Worm (Caenorhabditis elegans) whole organism, young adult: ENCODE results near the gene str-246.
A peak's percentile ranks its signal among the peaks of the same experiment; 100 is the strongest.

Experiments
- B0261.1 ChIP-seq: sonication (generic microtip); optimal IDR thresholded peaks from 2 replicates; lab custom pipeline; 2016; ENCODE audit warnings: mild to moderate bottlenecking, missing genetic modification characterization, moderate library complexity, missing compliant biosample characterization
- C17E4.6 ChIP-seq: fragments of 200-800 bp; sonication (Bioruptor generic); IDR thresholded peaks from 2 replicates; pipeline ENCODE4 v1.3.6; 2022; ENCODE audit warnings: missing genetic modification reagents, missing genetic modification characterization, missing compliant biosample characterization
- D2030.7 ChIP-seq: fragments of 200-800 bp; sonication (Bioruptor generic); IDR thresholded peaks from 2 replicates; pipeline ENCODE4 v1.3.6; 2022; ENCODE audit warnings: missing genetic modification reagents, missing genetic modification characterization, missing compliant biosample characterization
- F22D6.2 ChIP-seq: sonication (generic microtip); optimal IDR thresholded peaks from 2 replicates; lab custom pipeline; 2016; ENCODE audit warnings: mild to moderate bottlenecking, missing genetic modification characterization, missing compliant biosample characterization
- F57C9.4 ChIP-seq: sonication (generic microtip); optimal IDR thresholded peaks from 2 replicates; lab custom pipeline; 2017; ENCODE audit warnings: mild to moderate bottlenecking, missing genetic modification characterization, missing compliant biosample characterization
- T26A5.8 ChIP-seq: sonication (generic microtip); optimal IDR thresholded peaks from 2 replicates; lab custom pipeline; 2016; ENCODE audit warnings: missing genetic modification characterization, missing compliant biosample characterization
- Y53F4B.3 ChIP-seq: fragments of 200-800 bp; sonication (Bioruptor generic); IDR thresholded peaks from 2 replicates; pipeline ENCODE4 v1.3.6; 2022; ENCODE audit warnings: missing genetic modification reagents, missing genetic modification characterization, missing compliant biosample characterization
- Y79H2A.3 ChIP-seq: fragments of 200-800 bp; sonication (Bioruptor generic); conservative IDR thresholded peaks from 2 replicates; pipeline ENCODE4 v1.3.6; 2022; ENCODE audit warnings: missing genetic modification reagents, missing genetic modification characterization, missing compliant biosample characterization
- ama-1 ChIP-seq, 3 experiments: fragments of 150-350 bp in 1 of 3; sonication (generic microtip) in 2 of 3; optimal IDR thresholded peaks; 2 replicates each; lab custom pipeline; 2014 to 2018; ENCODE audit warnings: missing biosample characterization in 2 of 3, missing genetic modification characterization in 2 of 3, missing genetic modification reagents in 2 of 3
- atf-7 ChIP-seq: sonication (generic microtip); optimal IDR thresholded peaks from 2 replicates; lab custom pipeline; 2017; ENCODE audit warnings: mild to moderate bottlenecking, missing genetic modification characterization, missing compliant biosample characterization
- athp-1 ChIP-seq: sonication (generic microtip); optimal IDR thresholded peaks from 2 replicates; lab custom pipeline; 2017; ENCODE audit warnings: mild to moderate bottlenecking, missing genetic modification characterization, missing compliant biosample characterization
- attf-5 ChIP-seq: fragments of 200-800 bp; sonication (Bioruptor generic); optimal IDR thresholded peaks from 2 replicates; lab custom pipeline; 2018; ENCODE audit warnings: mild to moderate bottlenecking, missing genetic modification characterization, missing compliant biosample characterization
- ccch-3 ChIP-seq: fragments of 200-800 bp; sonication (Bioruptor generic); optimal IDR thresholded peaks from 2 replicates; lab custom pipeline; 2018; ENCODE audit warnings: mild to moderate bottlenecking, missing genetic modification characterization, missing compliant biosample characterization
- cebp-1 ChIP-seq, 2 experiments: fragments of 200-800 bp in 1 of 2; sonication (Bioruptor generic) in 1 of 2; sonication (generic microtip) in 1 of 2; IDR thresholded peaks in 1 of 2; optimal IDR thresholded peaks in 1 of 2; 2 replicates each; pipeline versions ENCODE4 v1.3.6 to Lab custom; 2017 to 2022; ENCODE audit warnings: missing compliant biosample characterization in 2 of 2, missing genetic modification characterization in 2 of 2, mild to moderate bottlenecking in 1 of 2, missing genetic modification reagents in 1 of 2, moderate library complexity in 1 of 2
- cebp-2 ChIP-seq: fragments of 200-800 bp; sonication (Bioruptor generic); IDR thresholded peaks from 2 replicates; pipeline ENCODE4 v1.3.6; 2022; ENCODE audit warnings: missing genetic modification characterization, missing compliant biosample characterization
- ceh-40 ChIP-seq: fragments of 200-800 bp; sonication (Bioruptor generic); IDR thresholded peaks from 2 replicates; pipeline ENCODE4 v1.3.6; 2022; ENCODE audit warnings: missing genetic modification characterization, missing compliant biosample characterization
- ceh-58 ChIP-seq: fragments of 200-800 bp; sonication (Bioruptor generic); IDR thresholded peaks from 2 replicates; pipeline ENCODE4 v1.3.6; 2022; ENCODE audit warnings: missing genetic modification characterization, missing compliant biosample characterization
- efl-1 ChIP-seq: fragments of 150-350 bp; optimal IDR thresholded peaks from 2 replicates; lab custom pipeline; 2014; ENCODE audit warnings: missing biosample characterization, missing genetic modification reagents, missing genetic modification characterization
- ekl-4 ChIP-seq: fragments of 200-800 bp; sonication (Bioruptor generic); IDR thresholded peaks from 2 replicates; pipeline ENCODE4 v1.3.6; 2022; ENCODE audit warnings: missing genetic modification reagents, missing genetic modification characterization, missing compliant biosample characterization
- fkh-3 ChIP-seq: sonication (generic microtip); optimal IDR thresholded peaks from 2 replicates; lab custom pipeline; 2016; ENCODE audit warnings: mild to moderate bottlenecking, missing genetic modification characterization, missing compliant biosample characterization
- hrde-1 ChIP-seq: sonication (generic microtip); optimal IDR thresholded peaks from 2 replicates; lab custom pipeline; 2016; ENCODE audit warnings: missing genetic modification characterization, mild to moderate bottlenecking, missing compliant biosample characterization, moderate library complexity, missing genotype, missing genetic modification reagents, borderline replicate concordance
- lag-1 ChIP-seq: fragments of 200-800 bp; sonication (Bioruptor generic); IDR thresholded peaks from 2 replicates; pipeline ENCODE4 v1.3.6; 2022; ENCODE audit warnings: missing genetic modification reagents, missing genetic modification characterization, missing compliant biosample characterization
- lin-26 ChIP-seq: fragments of 200-800 bp; sonication (Bioruptor generic); IDR thresholded peaks from 2 replicates; pipeline ENCODE4 v1.3.6; 2022; ENCODE audit warnings: missing genetic modification reagents, missing genetic modification characterization, missing compliant biosample characterization
- lin-40 ChIP-seq: sonication (generic microtip); optimal IDR thresholded peaks from 2 replicates; lab custom pipeline; 2016; ENCODE audit warnings: missing genetic modification characterization, mild to moderate bottlenecking, missing compliant biosample characterization, missing genotype, missing genetic modification reagents
- lin-54 ChIP-seq: fragments of 200-800 bp; sonication (Bioruptor generic); optimal IDR thresholded peaks from 2 replicates; lab custom pipeline; 2018; ENCODE audit warnings: mild to moderate bottlenecking, missing genetic modification characterization, missing compliant biosample characterization
- lsl-1 ChIP-seq: fragments of 200-800 bp; sonication (Bioruptor generic); optimal IDR thresholded peaks from 2 replicates; lab custom pipeline; 2018; ENCODE audit warnings: mild to moderate bottlenecking, missing genetic modification characterization, moderate library complexity, missing compliant biosample characterization
- madf-3 ChIP-seq: fragments of 200-800 bp; sonication (Bioruptor generic); IDR thresholded peaks from 2 replicates; pipeline ENCODE4 v1.3.6; 2022; ENCODE audit warnings: missing genetic modification reagents, missing genetic modification characterization, missing compliant biosample characterization
- madf-6 ChIP-seq: fragments of 200-800 bp; sonication (Bioruptor generic); IDR thresholded peaks from 2 replicates; pipeline ENCODE4 v1.3.6; 2022; ENCODE audit warnings: missing genetic modification reagents, missing genetic modification characterization, missing compliant biosample characterization
- madf-8 ChIP-seq: fragments of 200-800 bp; sonication (Bioruptor generic); conservative IDR thresholded peaks from 2 replicates; pipeline ENCODE4 v1.3.6; 2022; ENCODE audit warnings: missing genetic modification reagents, missing genetic modification characterization, missing compliant biosample characterization
- mcd-1 ChIP-seq: fragments of 200-800 bp; sonication (Bioruptor generic); IDR thresholded peaks from 2 replicates; pipeline ENCODE4 v1.3.6; 2022; ENCODE audit warnings: missing genetic modification reagents, missing genetic modification characterization, missing compliant biosample characterization
- mel-28 ChIP-seq: sonication (generic microtip); optimal IDR thresholded peaks from 2 replicates; lab custom pipeline; 2016; ENCODE audit warnings: borderline replicate concordance, mild to moderate bottlenecking, missing genetic modification characterization, missing compliant biosample characterization
- mes-4 ChIP-seq: sonication (generic microtip); optimal IDR thresholded peaks from 2 replicates; lab custom pipeline; 2016; ENCODE audit warnings: missing genotype, missing genetic modification characterization, missing compliant biosample characterization
- nhr-179 ChIP-seq: sonication (generic microtip); optimal IDR thresholded peaks from 2 replicates; lab custom pipeline; 2016; ENCODE audit warnings: mild to moderate bottlenecking, missing genetic modification characterization, missing compliant biosample characterization
- nhr-80 ChIP-seq: sonication (generic microtip); optimal IDR thresholded peaks from 2 replicates; lab custom pipeline; 2016; ENCODE audit warnings: missing genetic modification characterization, missing compliant biosample characterization
- pbrm-1 ChIP-seq: fragments of 200-800 bp; sonication (Bioruptor generic); IDR thresholded peaks from 2 replicates; pipeline ENCODE4 v1.3.6; 2022; ENCODE audit warnings: missing genetic modification reagents, missing genetic modification characterization, missing compliant biosample characterization
- rcor-1 ChIP-seq: fragments of 200-800 bp; sonication (Bioruptor generic); IDR thresholded peaks from 2 replicates; pipeline ENCODE4 v1.3.6; 2022; ENCODE audit warnings: missing genetic modification reagents, missing genetic modification characterization, missing compliant biosample characterization
- rec-8 ChIP-seq, 2 experiments: sonication (generic microtip); optimal IDR thresholded peaks; 2 replicates each; lab custom pipeline; 2016; ENCODE audit warnings: mild to moderate bottlenecking in 2 of 2, missing genetic modification characterization in 2 of 2, missing genetic modification reagents in 2 of 2, missing genotype in 2 of 2, missing biosample characterization in 1 of 2, missing compliant biosample characterization in 1 of 2, moderate library complexity in 1 of 2
- sea-2 ChIP-seq: fragments of 200-800 bp; sonication (Bioruptor generic); IDR thresholded peaks from 2 replicates; pipeline ENCODE4 v1.3.6; 2022; ENCODE audit warnings: missing genetic modification characterization, missing compliant biosample characterization
- snpc-1.3 ChIP-seq: sonication (generic microtip); optimal IDR thresholded peaks from 2 replicates; lab custom pipeline; 2017; ENCODE audit warnings: missing genetic modification characterization, mild to moderate bottlenecking, missing compliant biosample characterization, antibody characterized with exemption, moderate library complexity, missing genotype, missing genetic modification reagents; ENCODE audit not compliant: insufficient read depth
- snpc-3.4 ChIP-seq: sonication (generic microtip); optimal IDR thresholded peaks from 2 replicates; lab custom pipeline; 2017; ENCODE audit warnings: missing genetic modification characterization, mild to moderate bottlenecking, missing compliant biosample characterization, antibody characterized with exemption, moderate library complexity, missing genotype, missing genetic modification reagents
- snpc-4 ChIP-seq, 5 experiments: fragments of 150-350 bp in 1 of 5; sonication (generic microtip) in 4 of 5; optimal IDR thresholded peaks; 2 replicates each; lab custom pipeline; 2014 to 2018; ENCODE audit warnings: missing genetic modification characterization in 5 of 5, missing biosample characterization in 3 of 5, antibody characterized with exemption in 2 of 5, mild to moderate bottlenecking in 2 of 5, missing compliant biosample characterization in 2 of 5, missing genotype in 2 of 5, moderate library complexity in 2 of 5, missing genetic modification reagents in 1 of 5
- unc-130 ChIP-seq: sonication (generic microtip); optimal IDR thresholded peaks from 2 replicates; lab custom pipeline; 2016; ENCODE audit warnings: missing genetic modification reagents, missing genetic modification characterization, missing compliant biosample characterization
- xnd-1 ChIP-seq: sonication (generic microtip); optimal IDR thresholded peaks from 2 replicates; lab custom pipeline; 2016; ENCODE audit warnings: missing genotype, missing genetic modification reagents, missing genetic modification characterization, missing compliant biosample characterization
- ztf-18 ChIP-seq: sonication (generic microtip); optimal IDR thresholded peaks from 2 replicates; lab custom pipeline; 2016; ENCODE audit warnings: missing genotype, mild to moderate bottlenecking, missing genetic modification characterization, missing compliant biosample characterization
- ztf-22 ChIP-seq: fragments of 200-800 bp; sonication (Bioruptor generic); optimal IDR thresholded peaks from 2 replicates; lab custom pipeline; 2018; ENCODE audit warnings: mild to moderate bottlenecking, missing genetic modification characterization, moderate library complexity, missing compliant biosample characterization
- ztf-28 ChIP-seq: fragments of 200-800 bp; sonication (Bioruptor generic); IDR thresholded peaks from 2 replicates; pipeline ENCODE4 v1.3.6; 2022; ENCODE audit warnings: missing genetic modification reagents, missing genetic modification characterization, missing compliant biosample characterization

str-246 gene

DNA sequence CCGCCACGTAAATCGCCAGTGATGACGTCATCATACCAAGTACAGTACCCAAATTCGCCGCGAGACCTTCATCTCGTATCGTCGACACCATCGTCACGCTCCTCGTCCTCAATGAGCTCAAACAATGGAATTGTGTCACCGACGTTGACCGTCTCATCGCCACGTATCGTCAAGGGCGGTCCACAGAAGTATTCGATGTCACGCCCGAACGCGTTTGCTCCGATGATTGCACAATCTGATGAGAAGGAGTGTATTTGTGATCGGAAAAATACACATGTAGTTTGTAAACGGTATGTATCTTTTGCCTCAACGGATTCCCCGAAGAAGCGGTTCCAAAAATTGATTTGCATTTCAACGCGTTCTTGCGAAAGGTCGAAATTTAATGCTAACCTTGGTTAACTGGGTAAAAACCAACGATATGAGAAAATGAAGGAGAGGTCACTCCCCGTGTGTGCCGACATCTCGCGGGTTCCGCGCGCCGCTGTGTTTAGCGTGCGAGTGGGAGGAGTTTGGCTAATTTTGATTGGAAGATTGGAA is 12.7 kb downstream of the str-246 start:
- no peak for TF ChIP-seq lag-1 (GFP tag; lab: Robert Waterston, UW)
- TF ChIP-seq rcor-1 (GFP tag; lab: Robert Waterston, UW) = peak; percentile 75
- peak; percentile 89 for TF ChIP-seq D2030.7
- no peak for TF ChIP-seq ztf-22 (GFP tag; lab: Kevin White, UChicago)
- no peak for TF ChIP-seq nhr-179
- peak; percentile 9 for TF ChIP-seq F57C9.4 (tag; lab: Kevin White, UChicago)
- peak; percentile 56 for TF ChIP-seq madf-8 (GFP tag; lab: Robert Waterston, UW)
- peak; percentile 56 for TF ChIP-seq lsl-1
- TF ChIP-seq T26A5.8 = peak; percentile 32
- peak; percentile 34 for TF ChIP-seq athp-1 (tag; lab: Kevin White, UChicago)
- peak; percentile 92 for TF ChIP-seq pbrm-1 (GFP tag; lab: Robert Waterston, UW)
- TF ChIP-seq lin-26 (GFP tag; lab: Robert Waterston, UW) = 0 out of 2 replicates have a peak, but pooled peaks have one; percentile 68
- no peak for TF ChIP-seq nhr-80 (tag; lab: Kevin White, UChicago)
- TF ChIP-seq xnd-1 = peak; percentile 28
- peak in 1 of 2 experiments; percentile 4 for TF ChIP-seq rec-8 (tag; optimal IDR thresholded peaks at IDR 0.05; lab: Kevin White, UChicago)
- peak; percentile 94 for TF ChIP-seq snpc-4 (GFP tag; optimal IDR thresholded peaks at IDR 0.05; lab: Kevin White, UChicago)
- TF ChIP-seq snpc-4 (tag; optimal IDR thresholded peaks at IDR 0.05; lab: Kevin White, UChicago) = peak; percentile 96 to 99 (median 98)
- 0 out of 2 replicates have a peak, but pooled peaks have one; percentile 27 for TF ChIP-seq ceh-58
- peak; percentile 20; the same call in 1 of the 2 replicates for TF ChIP-seq ceh-40
- TF ChIP-seq mcd-1 (GFP tag; lab: Robert Waterston, UW) = peak; percentile 62
- TF ChIP-seq snpc-1.3 = peak; percentile 92
- TF ChIP-seq C17E4.6 (GFP tag; lab: Robert Waterston, UW) = peak; percentile 62; the same call in 1 of the 2 replicates
- TF ChIP-seq B0261.1 = no peak
- peak; percentile 41 for TF ChIP-seq hrde-1 (tag; lab: Kevin White, UChicago)
- 0 out of 2 replicates have a peak, but pooled peaks have one; percentile 42 for TF ChIP-seq Y79H2A.3
- TF ChIP-seq madf-6 (GFP tag; lab: Robert Waterston, UW) = peak; percentile 71
- TF ChIP-seq unc-130 (GFP tag; lab: Kevin White, UChicago) = peak; percentile 52
- TF ChIP-seq Y53F4B.3 (GFP tag; lab: Robert Waterston, UW) = no peak
- TF ChIP-seq cebp-1 (GFP tag; IDR thresholded peaks at IDR 0.05; lab: Robert Waterston, UW) = no peak
- TF ChIP-seq cebp-1 (tag; optimal IDR thresholded peaks at IDR 0.05; lab: Kevin White, UChicago) = peak; percentile 50
- TF ChIP-seq lin-54 = peak; percentile 32
- TF ChIP-seq ama-1 (optimal IDR thresholded peaks at IDR 0.05; lab: Kevin White, UChicago) = peak; percentile 97
- no peak for TF ChIP-seq ama-1 (GFP tag; optimal IDR thresholded peaks at IDR 0.05; lab: Kevin White, UChicago)
- peak; percentile 13 for TF ChIP-seq fkh-3 (tag; lab: Kevin White, UChicago)
- TF ChIP-seq attf-5 (GFP tag; lab: Kevin White, UChicago) = no peak
- TF ChIP-seq madf-3 = 0 out of 2 replicates have a peak, but pooled peaks have one; percentile 62
- no peak for TF ChIP-seq cebp-2 (GFP tag; lab: Robert Waterston, UW)
- peak; percentile 35 for TF ChIP-seq atf-7
- peak; percentile 97 for TF ChIP-seq snpc-3.4 (tag; lab: Kevin White, UChicago)
- TF ChIP-seq F22D6.2 (tag; lab: Kevin White, UChicago) = no peak
- TF ChIP-seq ekl-4 (GFP tag; lab: Robert Waterston, UW) = peak; percentile 71
- TF ChIP-seq mes-4 = peak; percentile 35
- TF ChIP-seq lin-40 (tag; lab: Kevin White, UChicago) = peak; percentile 24
- peak; percentile 39 for TF ChIP-seq efl-1 (GFP tag; lab: Kevin White, UChicago)
- no peak; the same call in 1 of the 2 replicates for TF ChIP-seq ztf-28 (GFP tag; lab: Robert Waterston, UW)
- peak; percentile 2 for TF ChIP-seq ztf-18 (tag; lab: Kevin White, UChicago)
- no peak for TF ChIP-seq ccch-3 (GFP tag; lab: Kevin White, UChicago)
- TF ChIP-seq mel-28 = peak; percentile 3
- TF ChIP-seq sea-2 = no peak
